Fruit fly (Drosophila melanogaster) whole organism, embryonic: ENCODE data around the gene Gr39a.
A peak's percentile ranks its signal among the peaks of the same experiment; 100 is the strongest.

Experiments used
- Adf1 ChIP-seq: fragments of 200-800 bp; sonication (Bioruptor generic); IDR thresholded peaks from 2 replicates; pipeline ENCODE4 v1.3.6; 2022; ENCODE audit warnings: missing biosample characterization, missing genetic modification characterization
- Atf-2 ChIP-seq: fragments of 200-800 bp; sonication (Bioruptor generic); optimal IDR thresholded peaks from 2 replicates; lab custom pipeline; 2016; ENCODE audit warnings: missing biosample characterization, missing genetic modification characterization
- B-H2 ChIP-seq: fragments of 200-800 bp; sonication (Bioruptor generic); optimal IDR thresholded peaks from 2 replicates; lab custom pipeline; 2018; ENCODE audit warnings: missing biosample characterization, mild to moderate bottlenecking, missing genetic modification characterization
- CG10366 ChIP-seq: fragments of 200-800 bp; sonication (Bioruptor generic); IDR thresholded peaks from 2 replicates; pipeline ENCODE4 v1.3.6; 2022; ENCODE audit warnings: missing biosample characterization, missing genetic modification characterization
- CG11695 ChIP-seq: fragments of 200-800 bp; sonication (Bioruptor generic); IDR thresholded peaks from 3 replicates; pipeline ENCODE4 v1.3.6; 2022; ENCODE audit warnings: missing biosample characterization, missing genetic modification characterization
- CG14860 ChIP-seq: fragments of 200-800 bp; sonication (Bioruptor generic); IDR thresholded peaks from 3 replicates; pipeline ENCODE4 v1.3.6; 2022; ENCODE audit warnings: missing biosample characterization, missing genetic modification characterization; ENCODE audit not compliant: partially characterized antibody
- CG14965 ChIP-seq: fragments of 200-800 bp; sonication (Bioruptor generic); optimal IDR thresholded peaks from 2 replicates; lab custom pipeline; 2016; ENCODE audit warnings: missing biosample characterization, missing genetic modification characterization, borderline replicate concordance
- CG15514 ChIP-seq: fragments of 200-800 bp; sonication (Bioruptor generic); optimal IDR thresholded peaks from 3 replicates; lab custom pipeline; 2017; ENCODE audit warnings: missing biosample characterization, missing genetic modification characterization, mild to moderate bottlenecking, moderate library complexity, missing genetic modification reagents
- CG17385 ChIP-seq: fragments of 200-800 bp; sonication (Bioruptor generic); optimal IDR thresholded peaks from 3 replicates; lab custom pipeline; 2018; ENCODE audit warnings: missing biosample characterization, mild to moderate bottlenecking, missing genetic modification characterization
- CG18011 ChIP-seq: fragments of 200-800 bp; sonication (Bioruptor generic); optimal IDR thresholded peaks from 2 replicates; lab custom pipeline; 2017; ENCODE audit warnings: missing biosample characterization, missing genetic modification characterization, mild to moderate bottlenecking, moderate library complexity, missing genotype
- CG30020 ChIP-seq: fragments of 200-800 bp; optimal IDR thresholded peaks from 2 replicates; lab custom pipeline; 2019; ENCODE audit warnings: missing biosample characterization, mild to moderate bottlenecking, missing genetic modification characterization, moderate library complexity
- CG3407 ChIP-seq: fragments of 200-800 bp; sonication (Bioruptor generic); optimal IDR thresholded peaks from 2 replicates; lab custom pipeline; 2018; ENCODE audit warnings: missing biosample characterization, mild to moderate bottlenecking, missing genetic modification characterization
- CG6272 ChIP-seq: fragments of 200-800 bp; sonication (Bioruptor generic); IDR thresholded peaks from 2 replicates; pipeline ENCODE4 v1.3.6; 2022; ENCODE audit warnings: missing biosample characterization, missing genetic modification characterization
- CG6791 ChIP-seq: fragments of 200-800 bp; sonication (Bioruptor generic); IDR thresholded peaks from 3 replicates; pipeline ENCODE4 v1.3.6; 2022; ENCODE audit warnings: missing biosample characterization, missing genetic modification characterization; ENCODE audit not compliant: partially characterized antibody
- CG7839 ChIP-seq: fragments of 200-800 bp; sonication (Bioruptor generic); optimal IDR thresholded peaks from 3 replicates; lab custom pipeline; 2018; ENCODE audit warnings: missing biosample characterization, mild to moderate bottlenecking, missing genetic modification characterization, moderate library complexity
- CG8765 ChIP-seq: fragments of 200-800 bp; sonication (Bioruptor generic); IDR thresholded peaks from 2 replicates; pipeline ENCODE4 v1.3.6; 2022; ENCODE audit warnings: missing biosample characterization, missing genetic modification characterization
- Dad ChIP-seq: fragments of 200-800 bp; sonication (Bioruptor generic); optimal IDR thresholded peaks from 3 replicates; lab custom pipeline; 2016; ENCODE audit warnings: missing biosample characterization, missing genetic modification characterization
- Dfd ChIP-seq, 2 experiments: fragments of >200 bp; optimal IDR thresholded peaks; 2 replicates each; lab custom pipeline; 2017; ENCODE audit warnings: missing biosample characterization in 2 of 2, missing genetic modification characterization in 2 of 2
- Doc2 ChIP-seq: fragments of 200-800 bp; sonication (Bioruptor generic); IDR thresholded peaks from 2 replicates; pipeline ENCODE4 v1.3.6; 2022; ENCODE audit warnings: missing biosample characterization, missing genetic modification characterization
- Hr51 ChIP-seq, 2 experiments: fragments of 200-800 bp; sonication (Bioruptor generic); optimal IDR thresholded peaks; 2 replicates in 1 of 2; 3 replicates in 1 of 2; lab custom pipeline; 2016 to 2018; ENCODE audit warnings: missing biosample characterization in 2 of 2, missing genetic modification characterization in 2 of 2, mild to moderate bottlenecking in 1 of 2, moderate library complexity in 1 of 2
- Kr ChIP-seq: fragments of 200-800 bp; sonication (Bioruptor generic); optimal IDR thresholded peaks from 2 replicates; lab custom pipeline; 2017; ENCODE audit warnings: missing biosample characterization, mild to moderate bottlenecking, missing genetic modification characterization
- Lhr ChIP-seq: fragments of 200-800 bp; sonication (Bioruptor generic); optimal IDR thresholded peaks from 3 replicates; lab custom pipeline; 2017; ENCODE audit warnings: mild to moderate bottlenecking, missing biosample characterization, missing genetic modification reagents, missing genetic modification characterization
- Optix ChIP-seq: fragments of 200-800 bp; sonication (Bioruptor generic); IDR thresholded peaks from 3 replicates; pipeline ENCODE4 v1.3.6; 2022; ENCODE audit warnings: missing biosample characterization, missing genetic modification characterization
- Sin3A ChIP-seq: fragments of >200 bp; optimal IDR thresholded peaks from 2 replicates; lab custom pipeline; 2018
- Spps ChIP-seq: fragments of 200-800 bp; sonication (Bioruptor generic); optimal IDR thresholded peaks from 2 replicates; lab custom pipeline; 2018; ENCODE audit warnings: missing biosample characterization, mild to moderate bottlenecking, missing genetic modification characterization
- Xrp1 ChIP-seq: fragments of 200-800 bp; sonication (Bioruptor generic); IDR thresholded peaks from 2 replicates; pipeline ENCODE4 v1.3.6; 2022; ENCODE audit warnings: missing biosample characterization, missing genetic modification characterization
- abd-A ChIP-seq: fragments of 200-800 bp; sonication (Bioruptor generic); optimal IDR thresholded peaks from 3 replicates; lab custom pipeline; 2019; ENCODE audit warnings: missing biosample characterization, mild to moderate bottlenecking, missing genetic modification characterization, moderate library complexity
- ase ChIP-seq: fragments of 200-800 bp; sonication (Bioruptor generic); IDR thresholded peaks from 3 replicates; pipeline ENCODE4 v1.3.6; 2022; ENCODE audit warnings: missing biosample characterization, missing genetic modification characterization
- bsh ChIP-seq, 2 experiments: fragments of 200-800 bp; sonication (Bioruptor generic); optimal IDR thresholded peaks; 2 replicates each; lab custom pipeline; 2017 to 2018; ENCODE audit warnings: mild to moderate bottlenecking in 2 of 2, missing biosample characterization in 2 of 2, missing genetic modification characterization in 2 of 2, moderate library complexity in 1 of 2
- dimm ChIP-seq: fragments of 200-800 bp; sonication (Bioruptor generic); IDR thresholded peaks from 2 replicates; pipeline ENCODE4 v1.3.6; 2022; ENCODE audit warnings: missing biosample characterization, missing genetic modification characterization
- dmrt99B ChIP-seq: fragments of 200-800 bp; sonication (Bioruptor generic); optimal IDR thresholded peaks from 2 replicates; lab custom pipeline; 2018; ENCODE audit warnings: missing biosample characterization, mild to moderate bottlenecking, missing genetic modification characterization, moderate library complexity
- emc ChIP-seq: fragments of 200-800 bp; sonication (Bioruptor generic); optimal IDR thresholded peaks from 2 replicates; lab custom pipeline; 2016; ENCODE audit warnings: missing biosample characterization, missing genetic modification characterization
- fd64A ChIP-seq: fragments of 200-800 bp; sonication (Bioruptor generic); optimal IDR thresholded peaks from 3 replicates; lab custom pipeline; 2018; ENCODE audit warnings: missing biosample characterization, mild to moderate bottlenecking, missing genetic modification characterization
- fd96Cb ChIP-seq: fragments of 200-800 bp; sonication (Bioruptor generic); optimal IDR thresholded peaks from 2 replicates; lab custom pipeline; 2018; ENCODE audit warnings: missing biosample characterization, mild to moderate bottlenecking, missing genetic modification characterization, moderate library complexity
- gro ChIP-seq: fragments of 200-800 bp; sonication (Bioruptor generic); optimal IDR thresholded peaks from 2 replicates; lab custom pipeline; 2016; ENCODE audit warnings: missing biosample characterization, missing genetic modification characterization
- gsb-n ChIP-seq: fragments of 200-800 bp; sonication (Bioruptor generic); optimal IDR thresholded peaks from 3 replicates; lab custom pipeline; 2018; ENCODE audit warnings: missing biosample characterization, mild to moderate bottlenecking, missing genetic modification characterization
- hbn ChIP-seq: fragments of 200-800 bp; sonication (Bioruptor generic); IDR thresholded peaks from 2 replicates; pipeline ENCODE4 v1.3.6; 2022; ENCODE audit warnings: missing biosample characterization, missing genetic modification characterization; ENCODE audit not compliant: partially characterized antibody
- jigr1 ChIP-seq: fragments of 200-800 bp; sonication (Bioruptor generic); IDR thresholded peaks from 3 replicates; pipeline ENCODE4 v1.3.6; 2022; ENCODE audit warnings: missing biosample characterization, missing genetic modification characterization
- jing ChIP-seq: fragments of 200-800 bp; sonication (Bioruptor generic); optimal IDR thresholded peaks from 2 replicates; lab custom pipeline; 2018; ENCODE audit warnings: missing biosample characterization, mild to moderate bottlenecking, missing genetic modification characterization
- lilli ChIP-seq: fragments of 200-800 bp; sonication (Bioruptor generic); optimal IDR thresholded peaks from 3 replicates; lab custom pipeline; 2016; ENCODE audit warnings: missing biosample characterization, missing genetic modification characterization
- lola ChIP-seq, 3 experiments: fragments of >200 bp in 2 of 3; fragments of 200-800 bp in 1 of 3; sonication (Bioruptor generic) in 1 of 3; optimal IDR thresholded peaks; 2 replicates each; lab custom pipeline; 2017 to 2019; ENCODE audit warnings: missing biosample characterization in 3 of 3, missing genetic modification characterization in 3 of 3, mild to moderate bottlenecking in 1 of 3, moderate library complexity in 1 of 3
- nau ChIP-seq: fragments of 200-800 bp; sonication (Bioruptor generic); optimal IDR thresholded peaks from 3 replicates; lab custom pipeline; 2017; ENCODE audit warnings: missing biosample characterization, mild to moderate bottlenecking, missing genetic modification characterization, missing genetic modification reagents
- pzg ChIP-seq: fragments of 200-800 bp; sonication (Bioruptor generic); optimal IDR thresholded peaks from 3 replicates; lab custom pipeline; 2018; ENCODE audit warnings: missing biosample characterization, mild to moderate bottlenecking, missing genetic modification characterization, moderate library complexity
- sna ChIP-seq: fragments of 200-800 bp; sonication (Bioruptor generic); IDR thresholded peaks from 2 replicates; pipeline ENCODE4 v1.3.6; 2022; ENCODE audit warnings: missing biosample characterization, missing genetic modification characterization; ENCODE audit not compliant: partially characterized antibody
- sug ChIP-seq: fragments of 200-800 bp; optimal IDR thresholded peaks from 2 replicates; lab custom pipeline; 2019; ENCODE audit warnings: missing biosample characterization, mild to moderate bottlenecking, missing genetic modification characterization, moderate library complexity
- trem ChIP-seq: fragments of 200-800 bp; optimal IDR thresholded peaks from 3 replicates; lab custom pipeline; 2019; ENCODE audit warnings: missing biosample characterization, mild to moderate bottlenecking, missing genetic modification characterization, moderate library complexity
- trh ChIP-seq: fragments of 200-800 bp; sonication (Bioruptor generic); optimal IDR thresholded peaks from 2 replicates; lab custom pipeline; 2016; ENCODE audit warnings: missing biosample characterization, missing genetic modification characterization
- usp ChIP-seq: fragments of >200 bp; optimal IDR thresholded peaks from 2 replicates; lab custom pipeline; 2017; ENCODE audit warnings: missing biosample characterization, missing genetic modification characterization
- wdn ChIP-seq: fragments of 200-800 bp; sonication (Bioruptor generic); IDR thresholded peaks from 2 replicates; pipeline ENCODE4 v1.3.6; 2022; ENCODE audit warnings: missing biosample characterization, missing genetic modification characterization
- zen ChIP-seq: fragments of 200-800 bp; sonication (Bioruptor generic); optimal IDR thresholded peaks from 3 replicates; lab custom pipeline; 2018; ENCODE audit warnings: missing biosample characterization, mild to moderate bottlenecking, missing genetic modification characterization, moderate library complexity

Gene Gr39a

dm6 chr2L:21263470-21264146, 26.9 kb upstream of the Gr39a start (continued):
- TF ChIP-seq gsb-n (tag; lab: Kevin White, UChicago): peak; percentile 47
- no peak for TF ChIP-seq emc (GFP tag; lab: Kevin White, UChicago)
- TF ChIP-seq fd96Cb (tag; lab: Kevin White, UChicago): peak; percentile 22
- peak; percentile 24 for TF ChIP-seq zen (tag; lab: Kevin White, UChicago)
- no peak for TF ChIP-seq Optix (GFP tag; lab: Robert Waterston, UW)
- no peak for TF ChIP-seq gro (GFP tag; lab: Kevin White, UChicago)
- TF ChIP-seq sug (tag; lab: Kevin White, UChicago): no peak
- peak; percentile 25 for TF ChIP-seq CG7839
- no peak for TF ChIP-seq Lhr
- TF ChIP-seq CG18011 (GFP tag; lab: Kevin White, UChicago): no peak
- TF ChIP-seq usp (GFP tag; lab: Kevin White, UChicago): no peak
- no peak for TF ChIP-seq nau (GFP tag; lab: Kevin White, UChicago)
- TF ChIP-seq CG14965 (GFP tag; lab: Kevin White, UChicago): no peak
- TF ChIP-seq Xrp1 (GFP tag; lab: Robert Waterston, UW): no peak; the same call in 1 of the 2 replicates
- no peak for TF ChIP-seq abd-A (tag; lab: Kevin White, UChicago)
- peak; percentile 23 for TF ChIP-seq CG15514
- TF ChIP-seq hbn (GFP tag; lab: Robert Waterston, UW): no peak
- TF ChIP-seq CG11695: no peak
- peak; percentile 21 for TF ChIP-seq CG17385 (GFP tag; lab: Kevin White, UChicago)
- TF ChIP-seq trh (GFP tag; lab: Kevin White, UChicago): no peak
- TF ChIP-seq CG30020: peak; percentile 65
- no peak for TF ChIP-seq Hr51 (GFP tag; optimal IDR thresholded peaks at IDR 0.05; lab: Kevin White, UChicago)
- TF ChIP-seq Dfd (GFP tag; optimal IDR thresholded peaks at IDR 0.05; lab: Kevin White, UChicago): no peak
- TF ChIP-seq B-H2 (GFP tag; lab: Kevin White, UChicago): no peak
- TF ChIP-seq lilli (GFP tag; lab: Kevin White, UChicago): no peak
- no peak for TF ChIP-seq ase (GFP tag; lab: Robert Waterston, UW)
- no peak for TF ChIP-seq CG10366 (GFP tag; lab: Robert Waterston, UW)
- TF ChIP-seq bsh (GFP tag; optimal IDR thresholded peaks at IDR 0.05; lab: Kevin White, UChicago): peak in 1 of 2 experiments; percentile 52
- no peak for TF ChIP-seq Kr (GFP tag; lab: Kevin White, UChicago)
- peak; percentile 24 for TF ChIP-seq trem (tag; lab: Kevin White, UChicago)
- TF ChIP-seq Adf1 (GFP tag; lab: Robert Waterston, UW): no peak
- no peak for TF ChIP-seq CG6272 (GFP tag; lab: Robert Waterston, UW)
- peak in 1 of 3 experiments; percentile 1 for TF ChIP-seq lola (GFP tag; optimal IDR thresholded peaks at IDR 0.05; lab: Kevin White, UChicago)
- TF ChIP-seq Atf-2 (GFP tag; lab: Kevin White, UChicago): no peak
- no peak for TF ChIP-seq Sin3A (lab: Kevin White, UChicago)
- no peak for TF ChIP-seq jigr1
- no peak for TF ChIP-seq jing
- peak; percentile 4 for TF ChIP-seq Spps (tag; lab: Kevin White, UChicago)
- TF ChIP-seq wdn: no peak
- TF ChIP-seq Doc2 (GFP tag; lab: Robert Waterston, UW): no peak
- no peak for TF ChIP-seq dmrt99B (tag; lab: Kevin White, UChicago)
- TF ChIP-seq dimm (GFP tag; lab: Robert Waterston, UW): no peak
- TF ChIP-seq sna: no peak
- peak; percentile 26 for TF ChIP-seq CG3407 (GFP tag; lab: Kevin White, UChicago)
- TF ChIP-seq CG8765 (GFP tag; lab: Robert Waterston, UW): no peak
- TF ChIP-seq CG14860 (GFP tag; lab: Robert Waterston, UW): no peak
- no peak for TF ChIP-seq fd64A (GFP tag; lab: Kevin White, UChicago)
- TF ChIP-seq pzg: peak; percentile 21
- TF ChIP-seq Dad: no peak
- no peak for TF ChIP-seq CG6791 (GFP tag; lab: Robert Waterston, UW)
